Worm (Caenorhabditis elegans) whole organism, L3 larva: ENCODE measurements around the gene C17G10.1.

Experiments used
- ama-1 ChIP-seq: fragments of 150-350 bp; optimal IDR thresholded peaks from 2 replicates; lab custom pipeline; 2018
- ceh-82 ChIP-seq: fragments of 150-350 bp; optimal IDR thresholded peaks from 2 replicates; lab custom pipeline; 2014; ENCODE audit warnings: missing biosample characterization, missing genetic modification characterization
- elt-1 ChIP-seq: fragments of 150-350 bp; optimal IDR thresholded peaks from 2 replicates; lab custom pipeline; 2014; ENCODE audit warnings: missing biosample characterization, missing genetic modification characterization
- nfya-1 ChIP-seq: sonication (generic microtip); optimal IDR thresholded peaks from 2 replicates; lab custom pipeline; 2017; ENCODE audit warnings: missing genetic modification characterization, mild to moderate bottlenecking, missing compliant biosample characterization, antibody characterized with exemption, moderate library complexity; ENCODE audit not compliant: insufficient read depth
- nhr-11 ChIP-seq: fragments of 150-350 bp; optimal IDR thresholded peaks from 2 replicates; lab custom pipeline; 2014; ENCODE audit warnings: missing biosample characterization, missing genetic modification characterization
- nhr-237 ChIP-seq: fragments of 150-350 bp; optimal IDR thresholded peaks from 2 replicates; lab custom pipeline; 2014; ENCODE audit warnings: missing biosample characterization, missing genetic modification characterization
- nhr-28 ChIP-seq: fragments of 150-350 bp; optimal IDR thresholded peaks from 2 replicates; lab custom pipeline; 2014; ENCODE audit warnings: missing biosample characterization, missing genetic modification characterization
- nhr-77 ChIP-seq: fragments of 150-350 bp; optimal IDR thresholded peaks from 2 replicates; lab custom pipeline; 2014; ENCODE audit warnings: missing biosample characterization, missing genetic modification characterization
- pqm-1 ChIP-seq: fragments of 150-350 bp; optimal IDR thresholded peaks from 2 replicates; lab custom pipeline; 2017; ENCODE audit warnings: missing biosample characterization, missing genetic modification characterization, inconsistent platforms

ce11 chrII:5596247-5596646 lies at the start of gene C17G10.1:
- no peak for TF ChIP-seq nhr-28
- TF ChIP-seq ceh-82 = no peak
- TF ChIP-seq ama-1 = no peak
- TF ChIP-seq elt-1 (tag; lab: Kevin White, UChicago) = no peak
- TF ChIP-seq nhr-11 = no peak
- TF ChIP-seq nhr-77 (tag; lab: Kevin White, UChicago) = no peak
- TF ChIP-seq pqm-1 (tag; lab: Kevin White, UChicago) = no peak
- TF ChIP-seq nfya-1 = no peak
- TF ChIP-seq nhr-237 = no peak
